Fruit fly (Drosophila melanogaster) whole organism: ENCODE data around the gene CG1492.

Source experiments
- CG8478 ChIP-seq: fragments of >200 bp; optimal IDR thresholded peaks from 2 replicates; lab custom pipeline; 2018; ENCODE audit warnings: inconsistent platforms
- Dll ChIP-seq: fragments of >200 bp; optimal IDR thresholded peaks from 2 replicates; lab custom pipeline; 2017
- EcR ChIP-seq, 2 experiments: fragments of >200 bp; optimal IDR thresholded peaks; 2 replicates each; lab custom pipeline; 2017; ENCODE audit warnings: missing biosample characterization in 2 of 2, missing genetic modification characterization in 2 of 2, missing genetic modification reagents in 2 of 2
- pan ChIP-seq: fragments of >200 bp; optimal IDR thresholded peaks from 2 replicates; lab custom pipeline; 2017
- psq ChIP-seq: fragments of >200 bp; optimal IDR thresholded peaks from 2 replicates; lab custom pipeline; 2017
- usp ChIP-seq: fragments of >200 bp; optimal IDR thresholded peaks from 2 replicates; lab custom pipeline; 2017; ENCODE audit warnings: missing biosample characterization, missing genetic modification characterization, mixed read lengths

The CG1492 gene

dm6 chrX:12020857-12021256 is 8.8 kb upstream of the CG1492 start, which contains the start of gene Tango4:
Tango4 (plus strand) TSS chrX:12021068.
- TF ChIP-seq CG8478 (lab: Kevin White, UChicago) (no peak), EcR (GFP tag; optimal IDR thresholded peaks at IDR 0.05; lab: Kevin White, UChicago) (no peak), Dll (lab: Kevin White, UChicago) (no peak), pan (no peak), psq (lab: Kevin White, UChicago) (no peak), usp (GFP tag; lab: Kevin White, UChicago) (no peak)

dm6 chrX:12018440-12019101 is 6.6 kb upstream of the CG1492 start, which contains the start of gene Lsm12a:
Lsm12a (plus strand) TSS chrX:12018640.
- TF ChIP-seq Dll (lab: Kevin White, UChicago) = no peak
- peak; percentile 13 for TF ChIP-seq CG8478 (lab: Kevin White, UChicago)

- TF ChIP-seq Dll (lab: Kevin White, UChicago) (no peak), EcR (GFP tag; optimal IDR thresholded peaks at IDR 0.05; lab: Kevin White, UChicago) (no peak), psq (lab: Kevin White, UChicago) (no peak), usp (GFP tag; lab: Kevin White, UChicago) (no peak), CG8478 (lab: Kevin White, UChicago) (no peak), pan (no peak)
Observed at dm6 chrX:12017815-12018439, 5.9 kb upstream of the CG1492 start, which contains the start of gene Chrac-16. Chrac-16 (minus strand) TSS chrX:12017961.

- TF ChIP-seq EcR (GFP tag; optimal IDR thresholded peaks at IDR 0.05; lab: Kevin White, UChicago) = no peak
- no peak for TF ChIP-seq pan
- TF ChIP-seq CG8478 (lab: Kevin White, UChicago) = no peak
- no peak for TF ChIP-seq psq (lab: Kevin White, UChicago)
- TF ChIP-seq Dll (lab: Kevin White, UChicago) = no peak
- TF ChIP-seq usp (GFP tag; lab: Kevin White, UChicago) = no peak
Observed at dm6 chrX:12014800-12015389, 2.9 kb upstream of the CG1492 start.

- no peak for TF ChIP-seq EcR (GFP tag; optimal IDR thresholded peaks at IDR 0.05; lab: Kevin White, UChicago)
- TF ChIP-seq Dll (lab: Kevin White, UChicago) = no peak
- no peak for TF ChIP-seq usp (GFP tag; lab: Kevin White, UChicago)
- no peak for TF ChIP-seq CG8478 (lab: Kevin White, UChicago)
- TF ChIP-seq pan = no peak
- no peak for TF ChIP-seq psq (lab: Kevin White, UChicago)
Observed at dm6 chrX:12014131-12014530, 2.1 kb upstream of the CG1492 start.

dm6 chrX:12013098-12013493 is 1.1 kb upstream of the CG1492 start:
- TF ChIP-seq Dll (lab: Kevin White, UChicago) = no peak
- TF ChIP-seq usp (GFP tag; lab: Kevin White, UChicago) = no peak
- TF ChIP-seq psq (lab: Kevin White, UChicago) = no peak
- no peak for TF ChIP-seq pan

- no peak for TF ChIP-seq psq (lab: Kevin White, UChicago)
- TF ChIP-seq CG8478 (lab: Kevin White, UChicago) = no peak
- TF ChIP-seq usp (GFP tag; lab: Kevin White, UChicago) = no peak
- TF ChIP-seq EcR (GFP tag; optimal IDR thresholded peaks at IDR 0.05; lab: Kevin White, UChicago) = no peak
- TF ChIP-seq Dll (lab: Kevin White, UChicago) = no peak
- TF ChIP-seq pan = no peak
Observed at dm6 chrX:12007593-12007992, 4.4 kb downstream of the CG1492 start.

dm6 chrX:12006678-12007441 is 5.2 kb downstream of the CG1492 start, which contains the start of gene CG1806:
CG1806 (plus strand) TSS chrX:12007176.
- TF ChIP-seq Dll (lab: Kevin White, UChicago) = peak; percentile 55
- TF ChIP-seq psq (lab: Kevin White, UChicago) = no peak

dm6 chrX:12004395-12004768 is 7.6 kb downstream of the CG1492 start:
- TF ChIP-seq Dll (lab: Kevin White, UChicago) = no peak

dm6 chrX:12003437-12004394 is 8.3 kb downstream of the CG1492 start, which contains the start of gene fw:
fw (minus strand) TSS chrX:12003914.
- no peak for TF ChIP-seq CG8478 (lab: Kevin White, UChicago)
- TF ChIP-seq pan = no peak
- TF ChIP-seq EcR (GFP tag; optimal IDR thresholded peaks at IDR 0.05; lab: Kevin White, UChicago) = no peak
- TF ChIP-seq Dll (lab: Kevin White, UChicago) = no peak
- TF ChIP-seq usp (GFP tag; lab: Kevin White, UChicago) = no peak
- no peak for TF ChIP-seq psq (lab: Kevin White, UChicago)

- TF ChIP-seq EcR (GFP tag; optimal IDR thresholded peaks at IDR 0.05; lab: Kevin White, UChicago) = no peak
- TF ChIP-seq Dll (lab: Kevin White, UChicago) = no peak
- TF ChIP-seq usp (GFP tag; lab: Kevin White, UChicago) = no peak
- TF ChIP-seq CG8478 (lab: Kevin White, UChicago) = no peak
- TF ChIP-seq psq (lab: Kevin White, UChicago) = no peak
- TF ChIP-seq pan = no peak
Observed at dm6 chrX:12001005-12001404, 11.0 kb downstream of the CG1492 start.
